Worm (Caenorhabditis elegans) whole organism, mixed stage, embryonic: ENCODE results near the gene pmp-4.

Experiments used
- M03D4.4 ChIP-seq: sonication (generic microtip); optimal IDR thresholded peaks from 2 replicates; lab custom pipeline; 2017; ENCODE audit warnings: mild to moderate bottlenecking, missing genetic modification characterization, missing compliant biosample characterization
- blmp-1 ChIP-seq: fragments of 150-350 bp; optimal IDR thresholded peaks from 2 replicates; lab custom pipeline; 2014; ENCODE audit warnings: missing biosample characterization, missing genetic modification characterization
- drap-1 ChIP-seq: fragments of 200-800 bp; sonication (Bioruptor generic); optimal IDR thresholded peaks from 3 replicates; lab custom pipeline; 2018; ENCODE audit warnings: mild to moderate bottlenecking, missing genetic modification characterization, missing compliant biosample characterization
- elt-1 ChIP-seq: sonication (generic microtip); optimal IDR thresholded peaks from 2 replicates; lab custom pipeline; 2017; ENCODE audit warnings: missing genetic modification characterization, mild to moderate bottlenecking, missing compliant biosample characterization, antibody characterized with exemption, moderate library complexity, borderline replicate concordance; ENCODE audit not compliant: insufficient read depth
- elt-3 ChIP-seq: fragments of 150-350 bp; optimal IDR thresholded peaks from 2 replicates; lab custom pipeline; 2014; ENCODE audit warnings: missing biosample characterization, missing genetic modification characterization
- ham-2 ChIP-seq: fragments of 200-800 bp; sonication (Bioruptor generic); optimal IDR thresholded peaks from 2 replicates; lab custom pipeline; 2018; ENCODE audit warnings: mild to moderate bottlenecking, missing genetic modification characterization, missing compliant biosample characterization
- hlh-1 ChIP-seq: fragments of 150-350 bp; optimal IDR thresholded peaks from 2 replicates; lab custom pipeline; 2014; ENCODE audit warnings: missing biosample characterization, missing genetic modification reagents, missing genetic modification characterization
- pha-4 ChIP-seq: fragments of 150-350 bp; optimal IDR thresholded peaks from 2 replicates; lab custom pipeline; 2018; ENCODE audit warnings: missing biosample characterization, missing genetic modification reagents, missing genetic modification characterization
- snpc-4 ChIP-seq: fragments of 150-350 bp; optimal IDR thresholded peaks from 2 replicates; lab custom pipeline; 2014; ENCODE audit warnings: missing biosample characterization, missing genetic modification characterization
- sptf-1 ChIP-seq: sonication (generic microtip); optimal IDR thresholded peaks from 2 replicates; lab custom pipeline; 2017; ENCODE audit warnings: mild to moderate bottlenecking, missing genetic modification characterization, moderate library complexity, missing compliant biosample characterization
- tbx-8 ChIP-seq: fragments of 200-800 bp; sonication (Bioruptor generic); optimal IDR thresholded peaks from 2 replicates; lab custom pipeline; 2018; ENCODE audit warnings: mild to moderate bottlenecking, missing genetic modification characterization, moderate library complexity, missing compliant biosample characterization
- unc-39 ChIP-seq: fragments of 150-350 bp; optimal IDR thresholded peaks from 2 replicates; lab custom pipeline; 2014; ENCODE audit warnings: missing biosample characterization, missing genetic modification characterization
- unc-62 ChIP-seq: fragments of 150-350 bp; optimal IDR thresholded peaks from 2 replicates; lab custom pipeline; 2014; ENCODE audit warnings: missing biosample characterization, missing genetic modification reagents, missing genetic modification characterization
- ztf-11 ChIP-seq: fragments of 150-350 bp; optimal IDR thresholded peaks from 2 replicates; lab custom pipeline; 2014; ENCODE audit warnings: missing biosample characterization, missing genetic modification characterization

- TF ChIP-seq elt-3 (tag; lab: Kevin White, UChicago): no peak
- TF ChIP-seq drap-1: no peak
- TF ChIP-seq unc-62: no peak
- no peak for TF ChIP-seq pha-4 (tag; lab: Kevin White, UChicago)
- no peak for TF ChIP-seq elt-1
- TF ChIP-seq unc-39 (tag; lab: Kevin White, UChicago): no peak
- TF ChIP-seq blmp-1 (tag; lab: Kevin White, UChicago): no peak
- no peak for TF ChIP-seq ham-2 (GFP tag; lab: Kevin White, UChicago)
- TF ChIP-seq ztf-11 (tag; lab: Kevin White, UChicago): no peak
- TF ChIP-seq hlh-1 (tag; lab: Kevin White, UChicago): no peak
- no peak for TF ChIP-seq snpc-4
- TF ChIP-seq tbx-8: no peak
- no peak for TF ChIP-seq M03D4.4
- TF ChIP-seq sptf-1: no peak
Measured at ce11 chrIV:17440001-17440400, 34.6 kb upstream of the pmp-4 start, which contains the start of gene C06A12.19.
